Fruit fly (Drosophila melanogaster): ENCODE measurements around the gene CG32591.

Gene CG32591

dm6 chrX:14882536-14883118, 46.1 kb downstream of the CG32591 start, which contains the start of the genes CG45064 and CG45065:
CG45064 (minus strand) TSS chrX:14882586.
CG45065 (minus strand) TSS chrX:14882586.
- peak; percentile 71 for TF ChIP-seq rn (GFP tag; IDR thresholded peaks at IDR 0.05)
- peak; percentile 93 for TF ChIP-seq Ets98B (GFP tag; IDR thresholded peaks at IDR 0.05)
- TF ChIP-seq CG15710 (tag; optimal IDR thresholded peaks at IDR 0.05), result peak; percentile 61
- TF ChIP-seq CG34367 (tag; optimal IDR thresholded peaks at IDR 0.05), result peak; percentile 37
- TF ChIP-seq CG8159 (tag; optimal IDR thresholded peaks at IDR 0.05), result peak; percentile 67
- TF ChIP-seq EcR (GFP tag; optimal IDR thresholded peaks at IDR 0.05), result no peak
- peak; percentile 73 for TF ChIP-seq CG8301 (tag; optimal IDR thresholded peaks at IDR 0.05)
- TF ChIP-seq fd96Ca (GFP tag; IDR thresholded peaks at IDR 0.05), result peak; percentile 87
- TF ChIP-seq CG13204 (GFP tag; optimal IDR thresholded peaks at IDR 0.05), result no peak
- TF ChIP-seq CG4496 (GFP tag; IDR thresholded peaks at IDR 0.05), result peak; percentile 92
- peak; percentile 82 for TF ChIP-seq CG12605 (GFP tag; IDR thresholded peaks at IDR 0.05)
- peak; percentile 89 for TF ChIP-seq Pif1A (GFP tag; optimal IDR thresholded peaks at IDR 0.05)
- TF ChIP-seq D1 (tag; optimal IDR thresholded peaks at IDR 0.05), result no peak
- peak; percentile 68 for TF ChIP-seq CG9948 (tag; optimal IDR thresholded peaks at IDR 0.05)
- TF ChIP-seq gl (tag; optimal IDR thresholded peaks at IDR 0.05), result no peak
- TF ChIP-seq Snoo (tag; optimal IDR thresholded peaks at IDR 0.05), result peak; percentile 54
- TF ChIP-seq CG32121 (GFP tag; IDR thresholded peaks at IDR 0.05), result peak; percentile 91
- 0 out of 2 replicates have a peak, but pooled peaks have one; percentile 38 for TF ChIP-seq CG10348 (GFP tag; IDR thresholded peaks at IDR 0.05)
- TF ChIP-seq CG17806 (tag; optimal IDR thresholded peaks at IDR 0.05), result peak; percentile 70
- TF ChIP-seq CG14655 (GFP tag; optimal IDR thresholded peaks at IDR 0.05), result peak; percentile 56
- TF ChIP-seq Pif1B (GFP tag; optimal IDR thresholded peaks at IDR 0.05), result peak; percentile 85

dm6 chrX:14878917-14879316, 49.8 kb downstream of the CG32591 start:
- TF ChIP-seq CG14655 (GFP tag; optimal IDR thresholded peaks at IDR 0.05), result no peak
- no peak for TF ChIP-seq Snoo (tag; optimal IDR thresholded peaks at IDR 0.05)
- TF ChIP-seq fd96Ca (GFP tag; IDR thresholded peaks at IDR 0.05), result no peak
- no peak for TF ChIP-seq Pif1A (GFP tag; optimal IDR thresholded peaks at IDR 0.05)
- no peak for TF ChIP-seq D1 (tag; optimal IDR thresholded peaks at IDR 0.05)
- no peak for TF ChIP-seq CG32121 (GFP tag; IDR thresholded peaks at IDR 0.05)
- no peak for TF ChIP-seq CG15710 (tag; optimal IDR thresholded peaks at IDR 0.05)
- no peak for TF ChIP-seq CG17806 (tag; optimal IDR thresholded peaks at IDR 0.05)
- no peak for TF ChIP-seq Ets98B (GFP tag; IDR thresholded peaks at IDR 0.05)
- no peak for TF ChIP-seq Pif1B (GFP tag; optimal IDR thresholded peaks at IDR 0.05)
- no peak for TF ChIP-seq CG10348 (GFP tag; IDR thresholded peaks at IDR 0.05)
- TF ChIP-seq CG8159 (tag; optimal IDR thresholded peaks at IDR 0.05), result no peak
- TF ChIP-seq rn (GFP tag; IDR thresholded peaks at IDR 0.05), result no peak
- no peak for TF ChIP-seq CG8301 (tag; optimal IDR thresholded peaks at IDR 0.05)
